Fruit fly (Drosophila melanogaster): ENCODE data around the gene CG6985.

dm6 chr3R:22694659-22695058 is 46.3 kb upstream of the CG6985 start, which contains the start of gene cd:
- TF ChIP-seq cnc (optimal IDR thresholded peaks at IDR 0.05) (no peak), CG14711 (tag; optimal IDR thresholded peaks at IDR 0.05) (no peak), Clk (GFP tag; optimal IDR thresholded peaks at IDR 0.05) (no peak)

Measured in whole organism, adult.